Worm (Caenorhabditis elegans) whole organism, mixed stage, embryonic: Measurements from ENCODE around the gene K08E5.6.

Experiments
- M03D4.4 ChIP-seq: sonication (generic microtip); optimal IDR thresholded peaks from 2 replicates; lab custom pipeline; 2017; ENCODE audit warnings: mild to moderate bottlenecking, missing genetic modification characterization, missing compliant biosample characterization
- bed-3 ChIP-seq: fragments of 200-800 bp; sonication (Bioruptor generic); optimal IDR thresholded peaks from 3 replicates; lab custom pipeline; 2018; ENCODE audit warnings: mild to moderate bottlenecking, missing genetic modification characterization, moderate library complexity, missing compliant biosample characterization
- blmp-1 ChIP-seq: fragments of 150-350 bp; optimal IDR thresholded peaks from 2 replicates; lab custom pipeline; 2014; ENCODE audit warnings: missing biosample characterization, missing genetic modification characterization
- ceh-39 ChIP-seq: fragments of 150-350 bp; optimal IDR thresholded peaks from 2 replicates; lab custom pipeline; 2014; ENCODE audit warnings: missing biosample characterization, missing genetic modification characterization
- ceh-43 ChIP-seq: fragments of 200-800 bp; sonication (Bioruptor generic); optimal IDR thresholded peaks from 2 replicates; lab custom pipeline; 2018; ENCODE audit warnings: mild to moderate bottlenecking, missing genetic modification characterization, moderate library complexity, missing compliant biosample characterization
- ceh-83 ChIP-seq: fragments of 200-800 bp; sonication (Bioruptor generic); optimal IDR thresholded peaks from 2 replicates; lab custom pipeline; 2018; ENCODE audit warnings: mild to moderate bottlenecking, missing genetic modification characterization, missing compliant biosample characterization
- ces-1 ChIP-seq: fragments of 150-350 bp; optimal IDR thresholded peaks from 2 replicates; lab custom pipeline; 2014; ENCODE audit warnings: missing biosample characterization, missing genetic modification reagents, missing genetic modification characterization
- cnd-1 ChIP-seq: fragments of 200-800 bp; sonication (Bioruptor generic); optimal IDR thresholded peaks from 2 replicates; lab custom pipeline; 2018; ENCODE audit warnings: mild to moderate bottlenecking, missing genetic modification characterization, missing compliant biosample characterization
- drap-1 ChIP-seq: fragments of 200-800 bp; sonication (Bioruptor generic); optimal IDR thresholded peaks from 3 replicates; lab custom pipeline; 2018; ENCODE audit warnings: mild to moderate bottlenecking, missing genetic modification characterization, missing compliant biosample characterization
- elt-1 ChIP-seq: sonication (generic microtip); optimal IDR thresholded peaks from 2 replicates; lab custom pipeline; 2017; ENCODE audit warnings: missing genetic modification characterization, mild to moderate bottlenecking, missing compliant biosample characterization, antibody characterized with exemption, moderate library complexity, borderline replicate concordance; ENCODE audit not compliant: insufficient read depth
- ham-2 ChIP-seq: fragments of 200-800 bp; sonication (Bioruptor generic); optimal IDR thresholded peaks from 2 replicates; lab custom pipeline; 2018; ENCODE audit warnings: mild to moderate bottlenecking, missing genetic modification characterization, missing compliant biosample characterization
- hlh-1 ChIP-seq: fragments of 150-350 bp; optimal IDR thresholded peaks from 2 replicates; lab custom pipeline; 2014; ENCODE audit warnings: missing biosample characterization, missing genetic modification reagents, missing genetic modification characterization
- lin-13 ChIP-seq: fragments of 150-350 bp; optimal IDR thresholded peaks from 2 replicates; lab custom pipeline; 2014; ENCODE audit warnings: missing biosample characterization, missing genetic modification characterization
- lin-32 ChIP-seq: fragments of 200-800 bp; sonication (Bioruptor generic); optimal IDR thresholded peaks from 2 replicates; lab custom pipeline; 2018; ENCODE audit warnings: mild to moderate bottlenecking, missing genetic modification characterization, missing compliant biosample characterization
- lsy-2 ChIP-seq: fragments of 150-350 bp; optimal IDR thresholded peaks from 2 replicates; lab custom pipeline; 2014; ENCODE audit warnings: missing biosample characterization, missing genetic modification characterization
- mab-5 ChIP-seq: fragments of 150-350 bp; optimal IDR thresholded peaks from 2 replicates; lab custom pipeline; 2014; ENCODE audit warnings: missing biosample characterization, missing genetic modification characterization
- mep-1 ChIP-seq: fragments of 150-350 bp; optimal IDR thresholded peaks from 2 replicates; lab custom pipeline; 2017; ENCODE audit warnings: missing biosample characterization, missing genetic modification reagents, missing genetic modification characterization, inconsistent platforms
- mls-2 ChIP-seq: sonication (generic microtip); optimal IDR thresholded peaks from 2 replicates; lab custom pipeline; 2016; ENCODE audit warnings: mild to moderate bottlenecking, missing genetic modification characterization, moderate library complexity, missing compliant biosample characterization
- nhr-12 ChIP-seq: fragments of 150-350 bp; optimal IDR thresholded peaks from 2 replicates; lab custom pipeline; 2014; ENCODE audit warnings: missing biosample characterization, missing genetic modification characterization
- nhr-237 ChIP-seq: fragments of 150-350 bp; optimal IDR thresholded peaks from 2 replicates; lab custom pipeline; 2014; ENCODE audit warnings: missing biosample characterization, missing genetic modification characterization
- nhr-28 ChIP-seq: fragments of 150-350 bp; optimal IDR thresholded peaks from 2 replicates; lab custom pipeline; 2014; ENCODE audit warnings: missing biosample characterization, missing genetic modification characterization
- nhr-76 ChIP-seq: sonication (generic microtip); optimal IDR thresholded peaks from 2 replicates; lab custom pipeline; 2017; ENCODE audit warnings: missing biosample characterization, missing genetic modification characterization
- pha-4 ChIP-seq: fragments of 150-350 bp; optimal IDR thresholded peaks from 2 replicates; lab custom pipeline; 2018; ENCODE audit warnings: missing biosample characterization, missing genetic modification reagents, missing genetic modification characterization
- sem-2 ChIP-seq: fragments of 200-800 bp; sonication (Bioruptor generic); optimal IDR thresholded peaks from 2 replicates; lab custom pipeline; 2018; ENCODE audit warnings: mild to moderate bottlenecking, missing genetic modification characterization, missing compliant biosample characterization
- snpc-4 ChIP-seq: fragments of 150-350 bp; optimal IDR thresholded peaks from 2 replicates; lab custom pipeline; 2014; ENCODE audit warnings: missing biosample characterization, missing genetic modification characterization
- sptf-1 ChIP-seq: sonication (generic microtip); optimal IDR thresholded peaks from 2 replicates; lab custom pipeline; 2017; ENCODE audit warnings: mild to moderate bottlenecking, missing genetic modification characterization, moderate library complexity, missing compliant biosample characterization
- tbx-8 ChIP-seq: fragments of 200-800 bp; sonication (Bioruptor generic); optimal IDR thresholded peaks from 2 replicates; lab custom pipeline; 2018; ENCODE audit warnings: mild to moderate bottlenecking, missing genetic modification characterization, moderate library complexity, missing compliant biosample characterization
- unc-120 ChIP-seq: sonication (generic microtip); optimal IDR thresholded peaks from 2 replicates; lab custom pipeline; 2017; ENCODE audit warnings: missing genetic modification characterization, missing compliant biosample characterization; ENCODE audit not compliant: poor library complexity, severe bottlenecking
- unc-39 ChIP-seq: fragments of 150-350 bp; optimal IDR thresholded peaks from 2 replicates; lab custom pipeline; 2014; ENCODE audit warnings: missing biosample characterization, missing genetic modification characterization
- unc-62 ChIP-seq: fragments of 150-350 bp; optimal IDR thresholded peaks from 2 replicates; lab custom pipeline; 2014; ENCODE audit warnings: missing biosample characterization, missing genetic modification reagents, missing genetic modification characterization
- zip-8 ChIP-seq: fragments of 150-350 bp; optimal IDR thresholded peaks from 2 replicates; lab custom pipeline; 2014; ENCODE audit warnings: missing biosample characterization, missing genetic modification characterization
- ztf-11 ChIP-seq: fragments of 150-350 bp; optimal IDR thresholded peaks from 2 replicates; lab custom pipeline; 2014; ENCODE audit warnings: missing biosample characterization, missing genetic modification characterization

The K08E5.6 gene

ce11 chrIII:10150710-10151109, 9.9 kb downstream of the K08E5.6 start:
- TF ChIP-seq sptf-1: no peak
- TF ChIP-seq mls-2 (tag; lab: Kevin White, UChicago): no peak
- TF ChIP-seq M03D4.4 (tag; lab: Kevin White, UChicago): no peak
- no peak for TF ChIP-seq hlh-1 (tag; lab: Kevin White, UChicago)
- no peak for TF ChIP-seq ceh-39 (tag; lab: Kevin White, UChicago)
- no peak for TF ChIP-seq ces-1
- TF ChIP-seq mab-5 (tag; lab: Kevin White, UChicago): no peak
- no peak for TF ChIP-seq pha-4 (tag; lab: Kevin White, UChicago)
- TF ChIP-seq nhr-237: no peak
- TF ChIP-seq unc-120 (tag; lab: Kevin White, UChicago): no peak
- TF ChIP-seq blmp-1: no peak
- no peak for TF ChIP-seq lsy-2 (tag; lab: Kevin White, UChicago)
- no peak for TF ChIP-seq lin-32 (GFP tag; lab: Kevin White, UChicago)
- no peak for TF ChIP-seq unc-62 (GFP tag; lab: Kevin White, UChicago)
- no peak for TF ChIP-seq bed-3 (GFP tag; lab: Kevin White, UChicago)
- no peak for TF ChIP-seq snpc-4 (tag; lab: Kevin White, UChicago)
- no peak for TF ChIP-seq ztf-11 (tag; lab: Kevin White, UChicago)
- TF ChIP-seq unc-39 (tag; lab: Kevin White, UChicago): no peak
- TF ChIP-seq nhr-12 (tag; lab: Kevin White, UChicago): no peak
- no peak for TF ChIP-seq lin-13

ce11 chrIII:10151719-10152118, 10.9 kb downstream of the K08E5.6 start:
- no peak for TF ChIP-seq ztf-11 (tag; lab: Kevin White, UChicago)
- no peak for TF ChIP-seq sptf-1
- peak; percentile 16 for TF ChIP-seq unc-120 (tag; lab: Kevin White, UChicago)
- no peak for TF ChIP-seq zip-8 (tag; lab: Kevin White, UChicago)
- no peak for TF ChIP-seq mls-2 (tag; lab: Kevin White, UChicago)
- TF ChIP-seq nhr-76 (tag; lab: Kevin White, UChicago): no peak
- peak; percentile 44 for TF ChIP-seq ces-1
- TF ChIP-seq pha-4 (tag; lab: Kevin White, UChicago): no peak
- TF ChIP-seq ceh-39 (tag; lab: Kevin White, UChicago): no peak
- TF ChIP-seq mep-1: no peak
- TF ChIP-seq sem-2: no peak
- TF ChIP-seq, all 35 proteins: peak for 2

DNA sequence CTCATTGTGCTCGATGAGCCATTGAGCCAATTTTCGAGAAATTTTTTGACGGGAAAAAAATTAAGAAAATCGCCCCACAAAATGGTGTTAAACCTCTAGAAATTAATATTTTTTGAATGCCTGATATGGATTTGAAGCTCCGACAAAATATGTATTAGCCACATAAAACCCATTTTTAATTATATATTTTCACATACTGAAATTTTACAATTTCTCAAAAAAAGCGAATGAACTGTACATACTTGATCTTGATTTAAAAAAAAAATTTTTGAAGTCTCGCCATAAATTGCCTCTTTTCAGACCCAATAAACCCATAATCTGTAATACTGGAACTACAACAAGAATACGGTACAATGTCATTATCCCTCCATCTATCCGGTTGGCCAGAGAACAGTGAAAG, 11.7 kb downstream of the K08E5.6 start, which contains the start of gene nac-3:
Gene nac-3 (plus strand): TSS at position 301 of the 400 bp plus-strand sequence.
- TF ChIP-seq lin-13 (no peak), unc-120 (tag; lab: Kevin White, UChicago) (no peak), lin-32 (GFP tag; lab: Kevin White, UChicago) (no peak), cnd-1 (tag; lab: Kevin White, UChicago) (no peak), ztf-11 (tag; lab: Kevin White, UChicago) (no peak), nhr-76 (tag; lab: Kevin White, UChicago) (no peak), bed-3 (GFP tag; lab: Kevin White, UChicago) (no peak), hlh-1 (tag; lab: Kevin White, UChicago) (no peak), nhr-237 (no peak), sptf-1 (no peak), elt-1 (no peak), nhr-28 (no peak), mab-5 (tag; lab: Kevin White, UChicago) (no peak), mls-2 (tag; lab: Kevin White, UChicago) (no peak), sem-2 (no peak), ham-2 (GFP tag; lab: Kevin White, UChicago) (no peak), ceh-43 (GFP tag; lab: Kevin White, UChicago) (no peak), snpc-4 (tag; lab: Kevin White, UChicago) (no peak)

- TF ChIP-seq lsy-2 (tag; lab: Kevin White, UChicago): no peak
- TF ChIP-seq ces-1: peak; percentile 84
Measured at ce11 chrIII:10153003-10153402, 12.2 kb downstream of the K08E5.6 start.

- TF ChIP-seq ceh-39 (tag; lab: Kevin White, UChicago): no peak
- TF ChIP-seq ceh-83 (GFP tag; lab: Kevin White, UChicago): no peak
- TF ChIP-seq pha-4 (tag; lab: Kevin White, UChicago): no peak
- no peak for TF ChIP-seq cnd-1 (tag; lab: Kevin White, UChicago)
- no peak for TF ChIP-seq M03D4.4 (tag; lab: Kevin White, UChicago)
- TF ChIP-seq zip-8 (tag; lab: Kevin White, UChicago): no peak
- no peak for TF ChIP-seq drap-1
- TF ChIP-seq tbx-8 (GFP tag; lab: Kevin White, UChicago): no peak
- no peak for TF ChIP-seq bed-3 (GFP tag; lab: Kevin White, UChicago)
Measured at ce11 chrIII:10154993-10155392, 14.2 kb downstream of the K08E5.6 start.
